Worm (Caenorhabditis elegans) whole organism, L1 larva: ENCODE data around the gene W09B6.4.

Source experiments
- ama-1 ChIP-seq: fragments of 150-350 bp; optimal IDR thresholded peaks from 2 replicates; lab custom pipeline; 2014
- dsc-1 ChIP-seq: sonication (generic microtip); optimal IDR thresholded peaks from 2 replicates; lab custom pipeline; 2016; ENCODE audit warnings: mild to moderate bottlenecking, missing genetic modification characterization, missing compliant biosample characterization
- efl-3 ChIP-seq: fragments of 200-800 bp; sonication (Bioruptor generic); optimal IDR thresholded peaks from 2 replicates; lab custom pipeline; 2018; ENCODE audit warnings: mild to moderate bottlenecking, missing genetic modification characterization, missing compliant biosample characterization
- egl-27 ChIP-seq, 2 experiments: fragments of 150-350 bp in 1 of 2; sonication (generic microtip); optimal IDR thresholded peaks; 3 replicates each; lab custom pipeline; 2017 to 2018; ENCODE audit warnings: missing biosample characterization in 2 of 2, missing genetic modification characterization in 2 of 2, missing genetic modification reagents in 2 of 2
- elt-3 ChIP-seq, 6 experiments: fragments of 150-350 bp in 1 of 6; sonication (generic microtip); optimal IDR thresholded peaks; 2 replicates each; lab custom pipeline; 2017 to 2018; ENCODE audit warnings: missing biosample characterization in 6 of 6, missing genetic modification characterization in 6 of 6, inconsistent platforms in 1 of 6
- grh-1 ChIP-seq: fragments of 200-800 bp; sonication (Bioruptor generic); IDR thresholded peaks from 2 replicates; pipeline ENCODE4 v1.3.6; 2022; ENCODE audit warnings: missing genetic modification reagents, missing genetic modification characterization, missing compliant biosample characterization
- mdl-1 ChIP-seq, 2 experiments: fragments of 150-350 bp; optimal IDR thresholded peaks; 2 replicates each; lab custom pipeline; 2014 to 2017; ENCODE audit warnings: missing biosample characterization in 2 of 2, missing genetic modification characterization in 2 of 2, inconsistent platforms in 1 of 2
- mep-1 ChIP-seq: fragments of 150-350 bp; optimal IDR thresholded peaks from 2 replicates; lab custom pipeline; 2014; ENCODE audit warnings: missing biosample characterization, missing genetic modification characterization
- nhr-90 ChIP-seq: sonication (generic microtip); optimal IDR thresholded peaks from 2 replicates; lab custom pipeline; 2016; ENCODE audit warnings: mild to moderate bottlenecking, missing genetic modification characterization, missing compliant biosample characterization; ENCODE audit not compliant: poor library complexity
- snpc-4 ChIP-seq: fragments of 150-350 bp; optimal IDR thresholded peaks from 2 replicates; lab custom pipeline; 2014; ENCODE audit warnings: missing biosample characterization, missing genetic modification characterization
- sptf-1 ChIP-seq: fragments of 150-350 bp; optimal IDR thresholded peaks from 2 replicates; lab custom pipeline; 2014; ENCODE audit warnings: missing biosample characterization, missing genetic modification characterization
- unc-130 ChIP-seq: fragments of 150-350 bp; optimal IDR thresholded peaks from 2 replicates; lab custom pipeline; 2017; ENCODE audit warnings: missing biosample characterization, missing genetic modification characterization, inconsistent platforms
- unc-62 ChIP-seq: fragments of 150-350 bp; optimal IDR thresholded peaks from 2 replicates; lab custom pipeline; 2014; ENCODE audit warnings: missing biosample characterization, missing genetic modification reagents, missing genetic modification characterization
- unc-98 ChIP-seq: fragments of 200-800 bp; sonication (Bioruptor generic); IDR thresholded peaks from 2 replicates; pipeline ENCODE4 v1.3.6; 2022; ENCODE audit warnings: missing genetic modification characterization, missing compliant biosample characterization

ce11 chrII:1091706-1092105, 48.9 kb downstream of the W09B6.4 start, which contains the start of gene snf-3:
- no peak for TF ChIP-seq elt-3 (tag; optimal IDR thresholded peaks at IDR 0.05; lab: Kevin White, UChicago)
- no peak for TF ChIP-seq sptf-1 (tag; lab: Kevin White, UChicago)
- TF ChIP-seq mdl-1 (tag; optimal IDR thresholded peaks at IDR 0.05; lab: Kevin White, UChicago): no peak
- TF ChIP-seq ama-1: no peak
- no peak for TF ChIP-seq efl-3 (GFP tag; lab: Kevin White, UChicago)
- TF ChIP-seq grh-1 (GFP tag; lab: Robert Waterston, UW): no peak
- TF ChIP-seq mep-1 (tag; lab: Kevin White, UChicago): no peak
- TF ChIP-seq unc-98 (GFP tag; lab: Robert Waterston, UW): no peak
- no peak for TF ChIP-seq snpc-4 (tag; lab: Kevin White, UChicago)
- no peak for TF ChIP-seq nhr-90 (tag; lab: Kevin White, UChicago)
- no peak for TF ChIP-seq egl-27 (tag; optimal IDR thresholded peaks at IDR 0.05; lab: Kevin White, UChicago)
- no peak for TF ChIP-seq dsc-1 (tag; lab: Kevin White, UChicago)
- no peak for TF ChIP-seq unc-62 (GFP tag; lab: Kevin White, UChicago)
- TF ChIP-seq unc-130 (tag; lab: Kevin White, UChicago): no peak
